Worm (Caenorhabditis elegans): ENCODE data around the gene ergi-2.
"Not testable (repeated sequence)": the region's sequence is repeated elsewhere in the genome, so short reads cannot be mapped to it uniquely, and the experiment has no call there.

DNA sequence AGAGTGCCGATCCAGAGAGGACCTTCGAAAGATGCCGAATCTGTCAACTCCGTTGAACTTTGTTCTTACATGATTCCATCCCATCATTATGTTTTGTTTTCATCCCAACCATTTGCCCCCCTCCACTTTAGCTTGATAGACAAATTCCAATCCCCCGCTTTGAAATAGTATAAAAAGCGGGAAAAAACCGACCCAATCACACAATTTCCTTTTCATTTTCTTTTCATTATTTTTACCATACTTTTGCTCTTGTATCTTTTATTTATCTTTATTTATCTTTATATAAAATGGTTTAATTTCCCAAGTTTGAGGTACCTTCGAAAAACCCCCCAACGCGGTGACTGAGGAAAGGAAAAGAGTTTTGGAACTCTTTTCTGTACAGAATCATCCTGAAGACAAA is 40.6 kb downstream of the ergi-2 start, which contains the start of gene F20D1.22:
- not testable (repeated sequence) for TF ChIP-seq mab-5 (tag; optimal IDR thresholded peaks at IDR 0.05); nhr-12 (tag; optimal IDR thresholded peaks at IDR 0.05); snpc-4 (tag; optimal IDR thresholded peaks at IDR 0.05); pha-4 (tag; optimal IDR thresholded peaks at IDR 0.05); ztf-11 (tag; optimal IDR thresholded peaks at IDR 0.05); ceh-43 (GFP tag; optimal IDR thresholded peaks at IDR 0.05); lin-13 (tag; optimal IDR thresholded peaks at IDR 0.05); ces-1 (GFP tag; optimal IDR thresholded peaks at IDR 0.05); lsy-2 (tag; optimal IDR thresholded peaks at IDR 0.05); elt-1 (tag; optimal IDR thresholded peaks at IDR 0.05; ENCODE audit: borderline replicate concordance, insufficient read depth); tbx-8 (GFP tag; optimal IDR thresholded peaks at IDR 0.05); nhr-28 (tag; optimal IDR thresholded peaks at IDR 0.05); elt-3 (tag; optimal IDR thresholded peaks at IDR 0.05); blmp-1 (tag; optimal IDR thresholded peaks at IDR 0.05)

Measured in whole organism, mixed stage, embryonic.